Worm (Caenorhabditis elegans) whole organism, mixed stage, embryonic: ENCODE data around the gene srg-37.

Experiments used
- blmp-1 ChIP-seq: fragments of 150-350 bp; optimal IDR thresholded peaks from 2 replicates; lab custom pipeline; 2014; ENCODE audit warnings: missing biosample characterization, missing genetic modification characterization
- ham-2 ChIP-seq: fragments of 200-800 bp; sonication (Bioruptor generic); optimal IDR thresholded peaks from 2 replicates; lab custom pipeline; 2018; ENCODE audit warnings: mild to moderate bottlenecking, missing genetic modification characterization, missing compliant biosample characterization
- nhr-12 ChIP-seq: fragments of 150-350 bp; optimal IDR thresholded peaks from 2 replicates; lab custom pipeline; 2014; ENCODE audit warnings: missing biosample characterization, missing genetic modification characterization
- nhr-237 ChIP-seq: fragments of 150-350 bp; optimal IDR thresholded peaks from 2 replicates; lab custom pipeline; 2014; ENCODE audit warnings: missing biosample characterization, missing genetic modification characterization
- snpc-4 ChIP-seq: fragments of 150-350 bp; optimal IDR thresholded peaks from 2 replicates; lab custom pipeline; 2014; ENCODE audit warnings: missing biosample characterization, missing genetic modification characterization

DNA sequence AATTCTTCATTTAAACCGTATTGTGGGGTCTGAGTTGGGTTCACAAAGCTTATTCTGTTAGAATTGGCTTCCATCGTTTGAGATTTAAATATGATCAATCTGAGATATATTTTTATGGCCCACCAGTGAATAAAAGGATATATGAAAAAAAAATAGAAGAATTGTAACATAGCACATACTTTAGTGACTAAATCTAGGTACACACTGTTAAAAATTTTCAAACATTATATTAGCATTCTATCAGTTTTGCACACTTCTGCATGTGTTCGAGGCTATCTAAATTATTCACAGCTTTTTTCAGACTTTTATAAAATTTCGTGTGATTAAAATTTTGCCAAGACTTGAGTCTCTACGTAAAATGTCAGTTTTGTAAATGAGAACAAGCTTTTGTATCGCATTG, 46.7 kb upstream of the srg-37 start, which contains the start of gene E02H4.2:
- TF ChIP-seq snpc-4 (tag; lab: Kevin White, UChicago) (no peak), blmp-1 (tag; lab: Kevin White, UChicago) (no peak), nhr-12 (tag; lab: Kevin White, UChicago) (no peak), nhr-237 (tag; lab: Kevin White, UChicago) (no peak), ham-2 (no peak)
